Fruit fly (Drosophila melanogaster): ENCODE results near the gene CG2608.

CG2608 gene

dm6 chr2L:20661071-20661470, 15.4 kb downstream of the CG2608 start:
- no peak for TF ChIP-seq Mio (GFP tag; optimal IDR thresholded peaks at IDR 0.05)
- TF ChIP-seq fru (GFP tag; optimal IDR thresholded peaks at IDR 0.05), result no peak
- TF ChIP-seq foxo (GFP tag; optimal IDR thresholded peaks at IDR 0.05), result no peak
- TF ChIP-seq usp (GFP tag; optimal IDR thresholded peaks at IDR 0.05), result no peak
- TF ChIP-seq pan (optimal IDR thresholded peaks at IDR 0.05), result no peak
- no peak for TF ChIP-seq tai (GFP tag; optimal IDR thresholded peaks at IDR 0.05)
- no peak for TF ChIP-seq Dfd (GFP tag; optimal IDR thresholded peaks at IDR 0.05)
- TF ChIP-seq OdsH (GFP tag; optimal IDR thresholded peaks at IDR 0.05), result no peak
- no peak for TF ChIP-seq GATAd (GFP tag; optimal IDR thresholded peaks at IDR 0.05)

DNA sequence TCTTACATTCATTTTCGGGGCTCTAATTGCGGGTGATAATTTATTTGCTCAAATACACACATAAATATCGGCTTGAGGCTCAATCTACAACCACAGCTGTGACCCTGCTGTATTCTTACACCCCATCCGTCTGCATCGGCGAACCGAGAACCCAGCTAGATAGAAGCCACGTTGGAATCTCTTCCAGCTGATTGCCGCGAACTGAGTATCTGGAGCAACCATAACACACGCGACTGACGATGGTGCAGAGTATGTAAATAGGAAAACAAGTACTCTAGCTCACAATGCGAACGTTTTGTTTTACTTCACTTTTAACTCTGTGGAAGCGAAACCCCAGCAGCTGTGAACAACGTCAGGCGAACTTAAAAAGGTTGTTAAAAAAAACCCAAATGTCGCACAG, 18.8 kb downstream of the CG2608 start:
- TF ChIP-seq br (GFP tag; optimal IDR thresholded peaks at IDR 0.05) (no peak), dmrt93B (GFP tag; optimal IDR thresholded peaks at IDR 0.05) (no peak), N (GFP tag; optimal IDR thresholded peaks at IDR 0.05) (no peak), Hr78 (GFP tag; optimal IDR thresholded peaks at IDR 0.05) (no peak), GATAd (GFP tag; optimal IDR thresholded peaks at IDR 0.05) (no peak), OdsH (GFP tag; optimal IDR thresholded peaks at IDR 0.05) (no peak), Jra (GFP tag; optimal IDR thresholded peaks at IDR 0.05) (no peak), dl (GFP tag; optimal IDR thresholded peaks at IDR 0.05; ENCODE audit: insufficient read depth in 1 of 2, partially characterized antibody in 2 of 2) (no peak), Sp1 (GFP tag; optimal IDR thresholded peaks at IDR 0.05) (no peak), pan (optimal IDR thresholded peaks at IDR 0.05) (no peak), Hnf4 (GFP tag; optimal IDR thresholded peaks at IDR 0.05) (no peak), CrebA (GFP tag; optimal IDR thresholded peaks at IDR 0.05; ENCODE audit: borderline replicate concordance) (no peak), Vsx2 (GFP tag; optimal IDR thresholded peaks at IDR 0.05; ENCODE audit: partially characterized antibody) (no peak), Abd-B (GFP tag; optimal IDR thresholded peaks at IDR 0.05) (no peak), CG32264 (GFP tag; optimal IDR thresholded peaks at IDR 0.05) (no peak), Mio (GFP tag; optimal IDR thresholded peaks at IDR 0.05) (no peak), Dfd (GFP tag; optimal IDR thresholded peaks at IDR 0.05) (no peak), lola (GFP tag; optimal IDR thresholded peaks at IDR 0.05) (no peak), HLH106 (tag; optimal IDR thresholded peaks at IDR 0.05) (no peak), Rel (GFP tag; optimal IDR thresholded peaks at IDR 0.05) (no peak), Rel (tag; optimal IDR thresholded peaks at IDR 0.05) (no peak)

dm6 chr2L:20671212-20671611, 25.6 kb downstream of the CG2608 start:
- TF ChIP-seq dl (GFP tag; optimal IDR thresholded peaks at IDR 0.05; ENCODE audit: insufficient read depth in 1 of 2, partially characterized antibody in 2 of 2), result no peak
- no peak for TF ChIP-seq brk (GFP tag; optimal IDR thresholded peaks at IDR 0.05)
- TF ChIP-seq fru (GFP tag; optimal IDR thresholded peaks at IDR 0.05), result no peak
- no peak for TF ChIP-seq usp (GFP tag; optimal IDR thresholded peaks at IDR 0.05)
- no peak for TF ChIP-seq Jra (GFP tag; optimal IDR thresholded peaks at IDR 0.05)
- no peak for TF ChIP-seq foxo (GFP tag; optimal IDR thresholded peaks at IDR 0.05)
- TF ChIP-seq dsf (GFP tag; optimal IDR thresholded peaks at IDR 0.05; ENCODE audit: borderline replicate concordance), result no peak
- no peak for TF ChIP-seq lola (GFP tag; optimal IDR thresholded peaks at IDR 0.05)
- TF ChIP-seq CrebA (GFP tag; optimal IDR thresholded peaks at IDR 0.05; ENCODE audit: borderline replicate concordance), result no peak
- TF ChIP-seq Hr78 (GFP tag; optimal IDR thresholded peaks at IDR 0.05), result no peak
- TF ChIP-seq h (GFP tag; optimal IDR thresholded peaks at IDR 0.05), result no peak
- TF ChIP-seq Dif (GFP tag; optimal IDR thresholded peaks at IDR 0.05; ENCODE audit: partially characterized antibody), result no peak
- TF ChIP-seq Myc (optimal IDR thresholded peaks at IDR 0.05), result no peak

- no peak for TF ChIP-seq Hnf4 (GFP tag; optimal IDR thresholded peaks at IDR 0.05)
- TF ChIP-seq foxo (GFP tag; optimal IDR thresholded peaks at IDR 0.05), result no peak
- TF ChIP-seq h (GFP tag; optimal IDR thresholded peaks at IDR 0.05), result no peak
- TF ChIP-seq brk (GFP tag; optimal IDR thresholded peaks at IDR 0.05), result no peak
- TF ChIP-seq lola (GFP tag; optimal IDR thresholded peaks at IDR 0.05), result no peak
- no peak for TF ChIP-seq br (GFP tag; optimal IDR thresholded peaks at IDR 0.05)
- TF ChIP-seq dl (GFP tag; optimal IDR thresholded peaks at IDR 0.05; ENCODE audit: insufficient read depth in 1 of 2, partially characterized antibody in 2 of 2), result no peak
- TF ChIP-seq jim (GFP tag; optimal IDR thresholded peaks at IDR 0.05), result no peak
- TF ChIP-seq Myc (optimal IDR thresholded peaks at IDR 0.05), result no peak
- no peak for TF ChIP-seq Mio (GFP tag; optimal IDR thresholded peaks at IDR 0.05)
- TF ChIP-seq HLH106 (tag; optimal IDR thresholded peaks at IDR 0.05), result no peak
- TF ChIP-seq CrebA (GFP tag; optimal IDR thresholded peaks at IDR 0.05; ENCODE audit: borderline replicate concordance), result no peak
- TF ChIP-seq dmrt93B (GFP tag; optimal IDR thresholded peaks at IDR 0.05), result no peak
- TF ChIP-seq Sp1 (GFP tag; optimal IDR thresholded peaks at IDR 0.05), result no peak
- TF ChIP-seq dsf (GFP tag; optimal IDR thresholded peaks at IDR 0.05; ENCODE audit: borderline replicate concordance), result no peak
These were observed 28.3 kb downstream of the CG2608 start for dm6 chr2L:20673737-20674461.
